Worm (Caenorhabditis elegans) whole organism, L4 larva: Measurements from ENCODE around the gene B0334.13.
A peak's percentile ranks its signal among the peaks of the same experiment; 100 is the strongest.

ENCODE experiments used
- F10B5.3 ChIP-seq: sonication (generic microtip); optimal IDR thresholded peaks from 2 replicates; lab custom pipeline; 2016; ENCODE audit warnings: mild to moderate bottlenecking, missing genetic modification characterization, missing compliant biosample characterization
- T20F7.1 ChIP-seq: fragments of 200-800 bp; sonication (Bioruptor generic); optimal IDR thresholded peaks from 2 replicates; lab custom pipeline; 2018; ENCODE audit warnings: mild to moderate bottlenecking, missing genetic modification characterization, missing compliant biosample characterization
- Y48G9A.11 ChIP-seq: fragments of 200-800 bp; sonication (Bioruptor generic); IDR thresholded peaks from 2 replicates; pipeline ENCODE4 v1.3.6; 2022; ENCODE audit warnings: missing genetic modification reagents, missing genetic modification characterization, missing compliant biosample characterization
- ZK337.2 ChIP-seq: fragments of 200-800 bp; sonication (Bioruptor generic); IDR thresholded peaks from 2 replicates; pipeline ENCODE4 v1.3.6; 2022; ENCODE audit warnings: missing genetic modification reagents, missing genetic modification characterization, missing compliant biosample characterization
- ZK546.5 ChIP-seq, 2 experiments: sonication (generic microtip); optimal IDR thresholded peaks; 2 replicates each; lab custom pipeline; 2017; ENCODE audit warnings: missing biosample characterization in 2 of 2, missing genetic modification characterization in 2 of 2
- ceh-32 ChIP-seq: sonication (generic microtip); optimal IDR thresholded peaks from 2 replicates; lab custom pipeline; 2016; ENCODE audit warnings: mild to moderate bottlenecking, missing genetic modification characterization, missing compliant biosample characterization; ENCODE audit not compliant: poor library complexity
- ceh-44 ChIP-seq: fragments of 200-800 bp; sonication (Bioruptor generic); IDR thresholded peaks from 2 replicates; pipeline ENCODE4 v1.3.6; 2022; ENCODE audit warnings: missing genetic modification reagents, missing genetic modification characterization, missing compliant biosample characterization
- ceh-82 ChIP-seq: sonication (generic microtip); optimal IDR thresholded peaks from 2 replicates; lab custom pipeline; 2017; ENCODE audit warnings: missing biosample characterization, missing genetic modification characterization
- ctbp-1 ChIP-seq: fragments of 200-800 bp; sonication (Bioruptor generic); IDR thresholded peaks from 2 replicates; pipeline ENCODE4 v1.3.6; 2022; ENCODE audit warnings: missing genetic modification reagents, missing genetic modification characterization, missing compliant biosample characterization
- daf-16 ChIP-seq, 3 experiments: sonication (generic microtip); optimal IDR thresholded peaks; 2 replicates each; lab custom pipeline; 2016 to 2017; ENCODE audit warnings: missing genetic modification characterization in 3 of 3, missing genetic modification reagents in 3 of 3, mild to moderate bottlenecking in 2 of 3, missing compliant biosample characterization in 2 of 3, missing biosample characterization in 1 of 3, moderate library complexity in 1 of 3
- daf-8 ChIP-seq: fragments of 200-800 bp; sonication (Bioruptor generic); IDR thresholded peaks from 2 replicates; pipeline ENCODE4 v1.3.6; 2022; ENCODE audit warnings: missing genetic modification characterization, missing compliant biosample characterization
- dmd-8 ChIP-seq: fragments of 200-800 bp; sonication (Bioruptor generic); IDR thresholded peaks from 2 replicates; pipeline ENCODE4 v1.3.6; 2022; ENCODE audit warnings: missing genetic modification characterization, missing compliant biosample characterization
- dmd-9 ChIP-seq: fragments of 200-800 bp; sonication (Bioruptor generic); IDR thresholded peaks from 2 replicates; pipeline ENCODE4 v1.3.6; 2022; ENCODE audit warnings: missing genetic modification reagents, missing genetic modification characterization, missing compliant biosample characterization
- duxl-1 ChIP-seq: sonication (generic microtip); optimal IDR thresholded peaks from 2 replicates; lab custom pipeline; 2016; ENCODE audit warnings: mild to moderate bottlenecking, missing genetic modification characterization, moderate library complexity, missing compliant biosample characterization; ENCODE audit not compliant: poor library complexity
- egl-27 ChIP-seq: sonication (generic microtip); optimal IDR thresholded peaks from 3 replicates; lab custom pipeline; 2017; ENCODE audit warnings: missing biosample characterization, missing genetic modification reagents, missing genetic modification characterization
- gei-8 ChIP-seq: fragments of 200-800 bp; sonication (Bioruptor generic); optimal IDR thresholded peaks from 2 replicates; lab custom pipeline; 2018; ENCODE audit warnings: mild to moderate bottlenecking, missing genetic modification characterization, missing compliant biosample characterization
- hmg-1.1 ChIP-seq: fragments of 200-800 bp; sonication (Bioruptor generic); IDR thresholded peaks from 2 replicates; pipeline ENCODE4 v1.3.6; 2022; ENCODE audit warnings: missing genetic modification reagents, missing genetic modification characterization, missing compliant biosample characterization
- lin-1 ChIP-seq: fragments of 200-800 bp; sonication (Bioruptor generic); IDR thresholded peaks from 2 replicates; pipeline ENCODE4 v1.3.6; 2022; ENCODE audit warnings: missing genetic modification reagents, missing genetic modification characterization, missing compliant biosample characterization
- lin-13 ChIP-seq: fragments of 150-350 bp; optimal IDR thresholded peaks from 2 replicates; lab custom pipeline; 2014; ENCODE audit warnings: missing biosample characterization, missing genetic modification reagents, missing genetic modification characterization
- lir-3 ChIP-seq: sonication (generic microtip); optimal IDR thresholded peaks from 2 replicates; lab custom pipeline; 2016; ENCODE audit warnings: mild to moderate bottlenecking, missing genetic modification characterization, missing compliant biosample characterization
- lsy-2 ChIP-seq, 2 experiments: fragments of 150-350 bp in 1 of 2; sonication (generic microtip) in 1 of 2; optimal IDR thresholded peaks; 2 replicates each; lab custom pipeline; 2014 to 2017; ENCODE audit warnings: missing biosample characterization in 2 of 2, missing genetic modification characterization in 2 of 2
- madf-5 ChIP-seq, 2 experiments: fragments of 200-800 bp; sonication (Bioruptor generic); IDR thresholded peaks; 2 replicates each; pipeline ENCODE4 v1.3.6; 2022; ENCODE audit warnings: missing compliant biosample characterization in 2 of 2, missing genetic modification characterization in 2 of 2
- mdl-1 ChIP-seq, 2 experiments: fragments of 150-350 bp in 1 of 2; sonication (generic microtip) in 1 of 2; optimal IDR thresholded peaks; 2 replicates each; lab custom pipeline; 2014 to 2017; ENCODE audit warnings: missing biosample characterization in 2 of 2, missing genetic modification characterization in 2 of 2
- mep-1 ChIP-seq: fragments of 150-350 bp; sonication (generic microtip); optimal IDR thresholded peaks from 3 replicates; lab custom pipeline; 2014; ENCODE audit warnings: missing biosample characterization, missing genetic modification characterization
- mes-2 ChIP-seq: sonication (generic microtip); optimal IDR thresholded peaks from 2 replicates; lab custom pipeline; 2016; ENCODE audit warnings: missing genotype, mild to moderate bottlenecking, missing genetic modification characterization, missing compliant biosample characterization; ENCODE audit not compliant: poor library complexity, severe bottlenecking
- nhr-111 ChIP-seq: fragments of 200-800 bp; sonication (Bioruptor generic); optimal IDR thresholded peaks from 2 replicates; lab custom pipeline; 2018; ENCODE audit warnings: mild to moderate bottlenecking, missing genetic modification characterization, missing compliant biosample characterization
- nhr-25 ChIP-seq: sonication (generic microtip); optimal IDR thresholded peaks from 2 replicates; lab custom pipeline; 2017; ENCODE audit warnings: missing genetic modification characterization, mild to moderate bottlenecking, missing compliant biosample characterization, antibody characterized with exemption, moderate library complexity, borderline replicate concordance; ENCODE audit not compliant: insufficient read depth
- nhr-41 ChIP-seq: fragments of 200-800 bp; sonication (Bioruptor generic); IDR thresholded peaks from 2 replicates; pipeline ENCODE4 v1.3.6; 2022; ENCODE audit warnings: missing genetic modification reagents, missing genetic modification characterization, missing compliant biosample characterization
- nhr-76 ChIP-seq: fragments of 150-350 bp; optimal IDR thresholded peaks from 2 replicates; lab custom pipeline; 2014; ENCODE audit warnings: missing biosample characterization, missing genetic modification characterization
- pha-4 ChIP-seq, 2 experiments: fragments of 150-350 bp in 1 of 2; fragments of 200-800 bp in 1 of 2; sonication (Bioruptor generic) in 1 of 2; IDR thresholded peaks in 1 of 2; optimal IDR thresholded peaks in 1 of 2; 2 replicates each; pipeline versions ENCODE4 v1.3.6 to Lab custom; 2014 to 2022; ENCODE audit warnings: missing genetic modification characterization in 2 of 2, missing genetic modification reagents in 2 of 2, missing biosample characterization in 1 of 2, missing compliant biosample characterization in 1 of 2
- set-16 ChIP-seq: fragments of 200-800 bp; sonication (Bioruptor generic); IDR thresholded peaks from 2 replicates; pipeline ENCODE4 v1.3.6; 2022; ENCODE audit warnings: missing genetic modification reagents, missing genetic modification characterization, missing compliant biosample characterization
- snpc-4 ChIP-seq: fragments of 150-350 bp; optimal IDR thresholded peaks from 2 replicates; lab custom pipeline; 2014; ENCODE audit warnings: missing biosample characterization, missing genetic modification characterization
- spr-3 ChIP-seq: fragments of 200-800 bp; sonication (Bioruptor generic); optimal IDR thresholded peaks from 2 replicates; lab custom pipeline; 2018; ENCODE audit warnings: mild to moderate bottlenecking, missing genetic modification characterization, missing compliant biosample characterization
- tag-97 ChIP-seq: fragments of 200-800 bp; sonication (Bioruptor generic); IDR thresholded peaks from 2 replicates; pipeline ENCODE4 v1.3.6; 2022; ENCODE audit warnings: missing genetic modification characterization, missing compliant biosample characterization
- unc-62 ChIP-seq, 3 experiments: fragments of 150-350 bp in 1 of 3; sonication (generic microtip); optimal IDR thresholded peaks in 2 of 3; peaks in 1 of 3; 1 replicate in 1 of 3; 2 replicates in 2 of 3; lab custom pipeline; 2014 to 2017; ENCODE audit warnings: missing biosample characterization in 3 of 3, missing genetic modification characterization in 3 of 3, missing genetic modification reagents in 3 of 3, missing genotype in 1 of 3
- zip-11 ChIP-seq: fragments of 200-800 bp; sonication (Bioruptor generic); IDR thresholded peaks from 2 replicates; pipeline ENCODE4 v1.3.6; 2022; ENCODE audit warnings: missing genetic modification characterization, missing compliant biosample characterization
- zip-2 ChIP-seq: fragments of 150-350 bp; optimal IDR thresholded peaks from 2 replicates; lab custom pipeline; 2014; ENCODE audit warnings: missing biosample characterization, missing genetic modification characterization
- ztf-11 ChIP-seq: fragments of 150-350 bp; optimal IDR thresholded peaks from 2 replicates; lab custom pipeline; 2014; ENCODE audit warnings: missing biosample characterization, missing genetic modification characterization

The B0334.13 gene

ce11 chrII:11495806-11496205 lies 7.7 kb downstream of the B0334.13 start:
- TF ChIP-seq zip-2 (no peak), F10B5.3 (tag; lab: Kevin White, UChicago) (no peak), zip-11 (GFP tag; lab: Robert Waterston, UW) (no peak), ceh-44 (GFP tag; lab: Robert Waterston, UW) (no peak), T20F7.1 (GFP tag; lab: Kevin White, UChicago) (no peak), lin-13 (GFP tag; lab: Kevin White, UChicago) (no peak), dmd-8 (GFP tag; lab: Robert Waterston, UW) (no peak), duxl-1 (no peak), nhr-76 (tag; lab: Kevin White, UChicago) (no peak), dmd-9 (no peak), pha-4 (GFP tag; IDR thresholded peaks at IDR 0.05; lab: Robert Waterston, UW) (no peak), pha-4 (tag; optimal IDR thresholded peaks at IDR 0.05; lab: Kevin White, UChicago) (no peak), nhr-41 (no peak), mes-2 (tag; lab: Kevin White, UChicago) (no peak), ceh-32 (tag; lab: Kevin White, UChicago) (no peak), lir-3 (tag; lab: Kevin White, UChicago) (no peak), Y48G9A.11 (GFP tag; lab: Robert Waterston, UW) (no peak), hmg-1.1 (GFP tag; lab: Robert Waterston, UW) (no peak)

- TF ChIP-seq gei-8 (GFP tag; lab: Kevin White, UChicago) (no peak), ZK546.5 (tag; optimal IDR thresholded peaks at IDR 0.05; lab: Kevin White, UChicago) (no peak), dmd-8 (GFP tag; lab: Robert Waterston, UW) (no peak), mes-2 (tag; lab: Kevin White, UChicago) (peak; percentile 29), ctbp-1 (GFP tag; lab: Robert Waterston, UW) (no peak), mep-1 (tag; lab: Kevin White, UChicago) (no peak), spr-3 (GFP tag; lab: Kevin White, UChicago) (no peak), nhr-25 (no peak), unc-62 (GFP tag; optimal IDR thresholded peaks at IDR 0.05 in 1 of 2; lab: Kevin White, UChicago) (no peak), unc-62 (tag; optimal IDR thresholded peaks at IDR 0.05; lab: Kevin White, UChicago) (no peak), daf-8 (GFP tag; lab: Robert Waterston, UW) (no peak), madf-5 (GFP tag; IDR thresholded peaks at IDR 0.05; lab: Robert Waterston, UW) (no peak), lin-1 (GFP tag; lab: Robert Waterston, UW) (no peak), ZK337.2 (GFP tag; lab: Robert Waterston, UW) (no peak), nhr-111 (GFP tag; lab: Kevin White, UChicago) (no peak), egl-27 (tag; lab: Kevin White, UChicago) (no peak), ceh-82 (no peak), set-16 (GFP tag; lab: Robert Waterston, UW) (no peak), ztf-11 (tag; lab: Kevin White, UChicago) (no peak), tag-97 (GFP tag; lab: Robert Waterston, UW) (no peak), snpc-4 (tag; lab: Kevin White, UChicago) (no peak), mdl-1 (tag; optimal IDR thresholded peaks at IDR 0.05; lab: Kevin White, UChicago) (no peak), lsy-2 (tag; optimal IDR thresholded peaks at IDR 0.05; lab: Kevin White, UChicago) (peak in 1 of 2 experiments; percentile 15), F10B5.3 (tag; lab: Kevin White, UChicago) (no peak), daf-16 (GFP tag; optimal IDR thresholded peaks at IDR 0.05; lab: Kevin White, UChicago) (peak in 1 of 2 experiments; percentile 43), daf-16 (tag; optimal IDR thresholded peaks at IDR 0.05; lab: Kevin White, UChicago) (no peak)
Measured at ce11 chrII:11496767-11497166, 8.7 kb downstream of the B0334.13 start, which contains the start of gene emc-5. emc-5 (plus strand) TSS chrII:11496780.
